Fruit fly (Drosophila melanogaster): Measurements from ENCODE around the gene cm.

DNA sequence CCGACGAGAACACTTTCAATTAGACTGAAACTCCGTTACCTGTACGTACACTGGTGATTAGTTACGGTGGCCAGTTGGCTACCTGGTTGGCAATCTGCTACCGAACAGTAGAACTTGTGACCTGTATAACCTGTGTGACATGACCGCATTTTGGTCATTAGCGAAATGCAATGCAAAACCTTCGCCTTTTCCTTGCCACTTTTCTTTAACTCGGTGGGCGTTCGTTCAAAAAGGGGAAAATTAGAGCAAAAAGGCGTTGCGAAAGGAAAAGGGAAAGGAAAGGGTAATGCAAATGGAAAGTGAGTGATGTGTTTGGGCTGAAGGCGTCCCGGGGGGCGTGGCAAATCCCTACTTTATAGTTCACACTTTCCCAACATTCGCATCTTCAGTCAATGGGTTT is 48.0 kb upstream of the cm start:
- no peak for TF ChIP-seq psq (optimal IDR thresholded peaks at IDR 0.05)
- TF ChIP-seq Myc (optimal IDR thresholded peaks at IDR 0.05): no peak
- TF ChIP-seq insv (optimal IDR thresholded peaks at IDR 0.05): no peak
- no peak for TF ChIP-seq Sin3A (optimal IDR thresholded peaks at IDR 0.05)
- TF ChIP-seq ttk (optimal IDR thresholded peaks at IDR 0.05): no peak

All from Kc167 (cell line).